Fruit fly (Drosophila melanogaster) whole organism, embryonic: ENCODE data around the gene CG1979.

ENCODE experiments used
- Atf6 ChIP-seq: fragments of 200-800 bp; sonication (Bioruptor generic); IDR thresholded peaks from 2 replicates; pipeline ENCODE4 v1.3.6; 2022; ENCODE audit warnings: missing biosample characterization, missing genetic modification characterization
- B-H1 ChIP-seq: fragments of 200-800 bp; sonication (Bioruptor generic); IDR thresholded peaks from 3 replicates; pipeline ENCODE4 v1.3.6; 2022; ENCODE audit warnings: missing biosample characterization, missing genetic modification characterization
- C15 ChIP-seq: fragments of 200-800 bp; sonication (Bioruptor generic); IDR thresholded peaks from 3 replicates; pipeline ENCODE4 v1.3.6; 2022; ENCODE audit warnings: missing biosample characterization, missing genetic modification characterization
- CG10321 ChIP-seq: fragments of 200-800 bp; sonication (Bioruptor generic); IDR thresholded peaks from 2 replicates; pipeline ENCODE4 v1.3.6; 2022; ENCODE audit warnings: missing biosample characterization, missing genetic modification characterization
- CG10431 ChIP-seq: fragments of 200-800 bp; sonication (Bioruptor generic); optimal IDR thresholded peaks from 3 replicates; lab custom pipeline; 2018; ENCODE audit warnings: missing biosample characterization, mild to moderate bottlenecking, missing genetic modification characterization
- CG10654 ChIP-seq: fragments of 200-800 bp; sonication (Bioruptor generic); optimal IDR thresholded peaks from 2 replicates; lab custom pipeline; 2016; ENCODE audit warnings: missing biosample characterization, missing genetic modification characterization
- CG12071 ChIP-seq: fragments of 200-800 bp; sonication (Bioruptor generic); optimal IDR thresholded peaks from 3 replicates; lab custom pipeline; 2018; ENCODE audit warnings: missing biosample characterization, mild to moderate bottlenecking, missing genetic modification characterization
- CG12391 ChIP-seq: fragments of 200-800 bp; sonication (Bioruptor generic); optimal IDR thresholded peaks from 3 replicates; lab custom pipeline; 2018; ENCODE audit warnings: missing biosample characterization, mild to moderate bottlenecking, missing genetic modification characterization, moderate library complexity
- CG12659 ChIP-seq: fragments of 200-800 bp; sonication (Bioruptor generic); optimal IDR thresholded peaks from 3 replicates; lab custom pipeline; 2017; ENCODE audit warnings: mild to moderate bottlenecking, missing biosample characterization, missing genetic modification reagents, missing genetic modification characterization
- CG12769 ChIP-seq: fragments of 200-800 bp; sonication (Bioruptor generic); optimal IDR thresholded peaks from 2 replicates; lab custom pipeline; 2019; ENCODE audit warnings: missing biosample characterization, mild to moderate bottlenecking, missing genetic modification characterization, moderate library complexity
- CG14014 ChIP-seq: fragments of 200-800 bp; sonication (Bioruptor generic); IDR thresholded peaks from 2 replicates; pipeline ENCODE4 v1.3.6; 2022; ENCODE audit warnings: missing biosample characterization, missing genetic modification characterization
- CG14667 ChIP-seq: fragments of 200-800 bp; sonication (Bioruptor generic); IDR thresholded peaks from 2 replicates; pipeline ENCODE4 v1.3.6; 2022; ENCODE audit warnings: missing biosample characterization, missing genetic modification characterization
- CG15696 ChIP-seq: fragments of 200-800 bp; sonication (Bioruptor generic); optimal IDR thresholded peaks from 2 replicates; lab custom pipeline; 2019; ENCODE audit warnings: missing biosample characterization, mild to moderate bottlenecking, missing genetic modification characterization, moderate library complexity
- CG16863 ChIP-seq: fragments of 200-800 bp; sonication (Bioruptor generic); optimal IDR thresholded peaks from 3 replicates; lab custom pipeline; 2016; ENCODE audit warnings: missing biosample characterization, missing genetic modification characterization
- CG17186 ChIP-seq: fragments of 200-800 bp; sonication (Bioruptor generic); optimal IDR thresholded peaks from 3 replicates; lab custom pipeline; 2017; ENCODE audit warnings: missing biosample characterization, missing genetic modification reagents, missing genetic modification characterization
- CG2116 ChIP-seq: fragments of 200-800 bp; sonication (Bioruptor generic); optimal IDR thresholded peaks from 3 replicates; lab custom pipeline; 2018; ENCODE audit warnings: missing biosample characterization, mild to moderate bottlenecking, missing genetic modification characterization
- CG32772 ChIP-seq: fragments of 200-800 bp; sonication (Bioruptor generic); IDR thresholded peaks from 2 replicates; pipeline ENCODE4 v1.3.6; 2022; ENCODE audit warnings: missing biosample characterization, missing genetic modification characterization
- CG34224 ChIP-seq: fragments of 200-800 bp; sonication (Bioruptor generic); IDR thresholded peaks from 3 replicates; pipeline ENCODE4 v1.3.6; 2022; ENCODE audit warnings: missing biosample characterization, missing genetic modification characterization; ENCODE audit not compliant: partially characterized antibody
- CG3838 ChIP-seq: fragments of 200-800 bp; sonication (Bioruptor generic); optimal IDR thresholded peaks from 3 replicates; lab custom pipeline; 2016; ENCODE audit warnings: missing biosample characterization, missing genetic modification characterization
- CG6854 ChIP-seq: fragments of 200-800 bp; sonication (Bioruptor generic); optimal IDR thresholded peaks from 3 replicates; lab custom pipeline; 2017; ENCODE audit warnings: missing biosample characterization, mild to moderate bottlenecking, missing genetic modification characterization
- CG7271 ChIP-seq: fragments of 200-800 bp; sonication (Bioruptor generic); optimal IDR thresholded peaks from 2 replicates; lab custom pipeline; 2018; ENCODE audit warnings: missing biosample characterization, mild to moderate bottlenecking, missing genetic modification characterization, moderate library complexity
- CG7786 ChIP-seq: fragments of 200-800 bp; sonication (Bioruptor generic); optimal IDR thresholded peaks from 2 replicates; lab custom pipeline; 2016; ENCODE audit warnings: missing biosample characterization, missing genetic modification characterization
- CG8089 ChIP-seq: fragments of 200-800 bp; sonication (Bioruptor generic); optimal IDR thresholded peaks from 3 replicates; lab custom pipeline; 2016; ENCODE audit warnings: missing biosample characterization, missing genetic modification characterization
- D ChIP-seq, 2 experiments: fragments of 200-800 bp in 1 of 2; fragments of >200 bp in 1 of 2; sonication (Bioruptor generic) in 1 of 2; optimal IDR thresholded peaks; 2 replicates in 1 of 2; 3 replicates in 1 of 2; lab custom pipeline; 2017; ENCODE audit warnings: mild to moderate bottlenecking in 1 of 2, missing biosample characterization in 1 of 2, missing genetic modification characterization in 1 of 2, missing genetic modification reagents in 1 of 2
- Dek ChIP-seq: fragments of 200-800 bp; sonication (Bioruptor generic); optimal IDR thresholded peaks from 3 replicates; lab custom pipeline; 2019; ENCODE audit warnings: missing biosample characterization, mild to moderate bottlenecking, missing genetic modification characterization, moderate library complexity
- Ets65A ChIP-seq: fragments of 200-800 bp; sonication (Bioruptor generic); peaks from one replicate; lab custom pipeline; 2016; ENCODE audit warnings: missing biosample characterization, missing genetic modification characterization
- HLH4C ChIP-seq: fragments of 200-800 bp; sonication (Bioruptor generic); IDR thresholded peaks from 3 replicates; pipeline ENCODE4 v1.3.6; 2022; ENCODE audit warnings: missing biosample characterization, missing genetic modification characterization; ENCODE audit not compliant: partially characterized antibody
- HLHmδ ChIP-seq: fragments of 200-800 bp; sonication (Bioruptor generic); optimal IDR thresholded peaks from 2 replicates; lab custom pipeline; 2018; ENCODE audit warnings: missing biosample characterization, mild to moderate bottlenecking, missing genetic modification characterization, moderate library complexity
- Hand ChIP-seq: fragments of 200-800 bp; sonication (Bioruptor generic); optimal IDR thresholded peaks from 2 replicates; lab custom pipeline; 2017; ENCODE audit warnings: mild to moderate bottlenecking, missing biosample characterization, missing genetic modification reagents, missing genetic modification characterization
- Hr51 ChIP-seq, 2 experiments: fragments of 200-800 bp; sonication (Bioruptor generic); optimal IDR thresholded peaks; 2 replicates in 1 of 2; 3 replicates in 1 of 2; lab custom pipeline; 2016 to 2018; ENCODE audit warnings: missing biosample characterization in 2 of 2, missing genetic modification characterization in 2 of 2, mild to moderate bottlenecking in 1 of 2, moderate library complexity in 1 of 2
- Mes4 ChIP-seq: fragments of 200-800 bp; sonication (Bioruptor generic); optimal IDR thresholded peaks from 2 replicates; lab custom pipeline; 2016; ENCODE audit warnings: missing biosample characterization, missing genetic modification characterization
- Rx ChIP-seq: fragments of 200-800 bp; sonication (Bioruptor generic); IDR thresholded peaks from 2 replicates; pipeline ENCODE4 v1.3.6; 2022; ENCODE audit warnings: missing biosample characterization, missing genetic modification characterization
- Side ChIP-seq: fragments of 200-800 bp; sonication (Bioruptor generic); optimal IDR thresholded peaks from 2 replicates; lab custom pipeline; 2016; ENCODE audit warnings: missing biosample characterization, missing genetic modification characterization
- ab ChIP-seq: fragments of 200-800 bp; sonication (Bioruptor generic); optimal IDR thresholded peaks from 2 replicates; lab custom pipeline; 2016; ENCODE audit warnings: missing biosample characterization, missing genetic modification characterization
- ara ChIP-seq: fragments of 200-800 bp; sonication (Bioruptor generic); IDR thresholded peaks from 2 replicates; pipeline ENCODE4 v1.3.6; 2022; ENCODE audit warnings: missing biosample characterization, missing genetic modification characterization
- bcd ChIP-seq: fragments of 200-800 bp; sonication (Bioruptor generic); optimal IDR thresholded peaks from 2 replicates; lab custom pipeline; 2017; ENCODE audit warnings: missing biosample characterization, mild to moderate bottlenecking, missing genetic modification characterization
- ewg ChIP-seq: fragments of 200-800 bp; sonication (Bioruptor generic); optimal IDR thresholded peaks from 3 replicates; lab custom pipeline; 2017; ENCODE audit warnings: mild to moderate bottlenecking, missing biosample characterization, missing genetic modification reagents, missing genetic modification characterization
- fd64A ChIP-seq: fragments of 200-800 bp; sonication (Bioruptor generic); optimal IDR thresholded peaks from 3 replicates; lab custom pipeline; 2018; ENCODE audit warnings: missing biosample characterization, mild to moderate bottlenecking, missing genetic modification characterization
- h ChIP-seq: fragments of >200 bp; optimal IDR thresholded peaks from 2 replicates; lab custom pipeline; 2017
- lola ChIP-seq, 3 experiments: fragments of >200 bp in 2 of 3; fragments of 200-800 bp in 1 of 3; sonication (Bioruptor generic) in 1 of 3; optimal IDR thresholded peaks; 2 replicates each; lab custom pipeline; 2017 to 2019; ENCODE audit warnings: missing biosample characterization in 3 of 3, missing genetic modification characterization in 3 of 3, mild to moderate bottlenecking in 1 of 3, moderate library complexity in 1 of 3
- mld ChIP-seq: fragments of 200-800 bp; sonication (Bioruptor generic); IDR thresholded peaks from 3 replicates; pipeline ENCODE4 v1.3.6; 2022; ENCODE audit warnings: missing biosample characterization, missing genetic modification characterization; ENCODE audit not compliant: partially characterized antibody
- pan ChIP-seq, 4 experiments: fragments of >200 bp in 3 of 4; fragments of 200-800 bp in 1 of 4; sonication (Bioruptor generic) in 1 of 4; optimal IDR thresholded peaks in 3 of 4; IDR thresholded peaks in 1 of 4; 2 replicates each; pipeline versions ENCODE4 v1.3.6 to Lab custom; 2017 to 2022; ENCODE audit warnings: missing biosample characterization in 2 of 4, missing genetic modification characterization in 2 of 4, mixed read lengths in 1 of 4
- pita ChIP-seq: fragments of 200-800 bp; sonication (Bioruptor generic); optimal IDR thresholded peaks from 2 replicates; lab custom pipeline; 2017; ENCODE audit warnings: missing biosample characterization, mild to moderate bottlenecking, missing genetic modification characterization
- sqz ChIP-seq: fragments of 200-800 bp; sonication (Bioruptor generic); optimal IDR thresholded peaks from 3 replicates; lab custom pipeline; 2018; ENCODE audit warnings: missing biosample characterization, mild to moderate bottlenecking, missing genetic modification characterization
- sug ChIP-seq: fragments of 200-800 bp; optimal IDR thresholded peaks from 2 replicates; lab custom pipeline; 2019; ENCODE audit warnings: missing biosample characterization, mild to moderate bottlenecking, missing genetic modification characterization, moderate library complexity
- toy ChIP-seq: fragments of 200-800 bp; sonication (Bioruptor generic); IDR thresholded peaks from 2 replicates; pipeline ENCODE4 v1.3.6; 2022; ENCODE audit warnings: missing biosample characterization, missing genetic modification characterization
- vfl ChIP-seq: fragments of 200-800 bp; sonication (Bioruptor generic); optimal IDR thresholded peaks from 2 replicates; lab custom pipeline; 2016; ENCODE audit warnings: missing biosample characterization, missing genetic modification characterization
- wor ChIP-seq: fragments of 200-800 bp; sonication (Bioruptor generic); IDR thresholded peaks from 2 replicates; pipeline ENCODE4 v1.3.6; 2022; ENCODE audit warnings: missing biosample characterization, missing genetic modification characterization
- zfh1 ChIP-seq: fragments of 200-800 bp; sonication (Bioruptor generic); IDR thresholded peaks from 3 replicates; pipeline ENCODE4 v1.3.6; 2022; ENCODE audit warnings: missing biosample characterization, missing genetic modification characterization

Gene CG1979

DNA sequence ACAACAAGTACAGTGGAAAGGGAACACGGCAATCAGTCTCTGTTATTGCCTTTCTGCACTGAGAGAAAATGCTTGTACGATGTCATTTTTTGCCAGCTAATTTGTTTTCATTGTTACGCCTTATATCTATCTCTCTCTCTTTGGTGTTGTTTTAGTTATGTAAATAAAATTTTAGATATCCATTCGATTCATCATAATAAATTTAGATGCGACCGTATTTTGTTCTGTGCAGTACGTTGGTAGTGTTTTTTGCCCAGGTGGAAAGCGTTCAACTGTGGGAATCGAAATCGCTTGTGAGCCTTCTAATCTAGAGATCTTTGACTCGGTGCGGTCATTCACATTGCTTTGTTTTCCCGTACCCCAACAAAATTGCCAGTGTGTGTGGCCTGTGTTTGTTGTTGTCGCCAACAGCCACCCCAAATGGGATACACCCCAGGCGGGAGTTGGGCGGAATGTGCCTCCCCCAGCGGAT lies 21.4 kb downstream of the CG1979 start (continued):
- TF ChIP-seq sqz (GFP tag; lab: Kevin White, UChicago), result no peak
- no peak for TF ChIP-seq C15 (GFP tag; lab: Robert Waterston, UW)
- no peak for TF ChIP-seq wor (GFP tag; lab: Robert Waterston, UW)
- TF ChIP-seq CG2116 (GFP tag; lab: Kevin White, UChicago), result peak; percentile 64
- TF ChIP-seq Dek, result peak; percentile 88
- TF ChIP-seq Ets65A (GFP tag; lab: Kevin White, UChicago), result peak; percentile 99
- TF ChIP-seq CG6854, result peak; percentile 90
- TF ChIP-seq Hr51 (GFP tag; optimal IDR thresholded peaks at IDR 0.05; lab: Kevin White, UChicago), result peak; percentile 75 to 90
- no peak for TF ChIP-seq D (optimal IDR thresholded peaks at IDR 0.05; lab: Kevin White, UChicago)
- peak; percentile 91 for TF ChIP-seq D (GFP tag; optimal IDR thresholded peaks at IDR 0.05; lab: Kevin White, UChicago)
- TF ChIP-seq CG16863 (GFP tag; lab: Kevin White, UChicago), result peak; percentile 87
- no peak for TF ChIP-seq HLHmδ
- no peak for TF ChIP-seq mld (GFP tag; lab: Robert Waterston, UW)
- TF ChIP-seq CG7786 (GFP tag; lab: Kevin White, UChicago), result peak; percentile 92
- no peak for TF ChIP-seq CG32772 (GFP tag; lab: Robert Waterston, UW)
- TF ChIP-seq pan (optimal IDR thresholded peaks at IDR 0.05; lab: Kevin White, UChicago), result no peak
- TF ChIP-seq pan (GFP tag; optimal IDR thresholded peaks at IDR 0.05 in 1 of 2, IDR thresholded peaks at IDR 0.05 in 1 of 2), result no peak
- TF ChIP-seq bcd, result peak; percentile 87
- TF ChIP-seq h, result no peak
- peak; percentile 66 for TF ChIP-seq CG7271 (tag; lab: Kevin White, UChicago)
- TF ChIP-seq Hand (GFP tag; lab: Kevin White, UChicago), result peak; percentile 78
- peak; percentile 76 for TF ChIP-seq ewg (GFP tag; lab: Kevin White, UChicago)
- no peak for TF ChIP-seq CG34224 (GFP tag; lab: Robert Waterston, UW)
- peak; percentile 76 for TF ChIP-seq fd64A (GFP tag; lab: Kevin White, UChicago)
- peak; percentile 76 for TF ChIP-seq vfl
- no peak for TF ChIP-seq CG14014 (GFP tag; lab: Robert Waterston, UW)
- peak; percentile 20 for TF ChIP-seq CG10431 (GFP tag; lab: Kevin White, UChicago)
- TF ChIP-seq sug (tag; lab: Kevin White, UChicago), result peak; percentile 85
- peak; percentile 71 for TF ChIP-seq ab (GFP tag; lab: Kevin White, UChicago)
- no peak for TF ChIP-seq pita (GFP tag; lab: Kevin White, UChicago)
- peak; percentile 87 for TF ChIP-seq CG8089 (GFP tag; lab: Kevin White, UChicago)
- TF ChIP-seq zfh1, result no peak
- TF ChIP-seq B-H1 (GFP tag; lab: Robert Waterston, UW), result no peak
- peak; percentile 86 for TF ChIP-seq Mes4 (GFP tag; lab: Kevin White, UChicago)
- peak; percentile 79 for TF ChIP-seq Side (GFP tag; lab: Kevin White, UChicago)
- TF ChIP-seq Atf6, result no peak
- peak; percentile 82 for TF ChIP-seq CG15696
- no peak for TF ChIP-seq HLH4C (GFP tag; lab: Robert Waterston, UW)
- TF ChIP-seq ara (GFP tag; lab: Robert Waterston, UW), result no peak
- TF ChIP-seq CG10654 (GFP tag; lab: Kevin White, UChicago), result peak; percentile 86
- peak in 1 of 3 experiments; percentile 80 for TF ChIP-seq lola (GFP tag; optimal IDR thresholded peaks at IDR 0.05; lab: Kevin White, UChicago)
- TF ChIP-seq CG12769 (tag; lab: Kevin White, UChicago), result peak; percentile 94
- peak; percentile 66 for TF ChIP-seq CG3838 (GFP tag; lab: Kevin White, UChicago)
- peak; percentile 70 for TF ChIP-seq CG17186
- TF ChIP-seq Rx (GFP tag; lab: Robert Waterston, UW), result no peak
- TF ChIP-seq CG12391 (tag; lab: Kevin White, UChicago), result peak; percentile 91
- peak; percentile 85 for TF ChIP-seq CG12071 (GFP tag; lab: Kevin White, UChicago)
- no peak for TF ChIP-seq CG14667 (GFP tag; lab: Robert Waterston, UW)
- TF ChIP-seq CG12659 (GFP tag; lab: Kevin White, UChicago), result peak; percentile 84
- TF ChIP-seq CG10321 (GFP tag; lab: Robert Waterston, UW), result no peak
- TF ChIP-seq toy (GFP tag; lab: Robert Waterston, UW), result no peak
